Worm (Caenorhabditis elegans) whole organism, L1 larva: ENCODE data around the gene oac-1.

Source experiments
- C04F5.9 ChIP-seq: sonication (generic microtip); optimal IDR thresholded peaks from 2 replicates; lab custom pipeline; 2016; ENCODE audit warnings: missing genetic modification characterization, missing compliant biosample characterization
- C34B4.2 ChIP-seq: sonication (generic microtip); optimal IDR thresholded peaks from 2 replicates; lab custom pipeline; 2017; ENCODE audit warnings: mild to moderate bottlenecking, missing genetic modification characterization, missing compliant biosample characterization
- F16B12.6 ChIP-seq: fragments of 150-350 bp; optimal IDR thresholded peaks from 2 replicates; lab custom pipeline; 2014; ENCODE audit warnings: missing biosample characterization, missing genetic modification characterization
- Y116A8C.19 ChIP-seq: sonication (generic microtip); optimal IDR thresholded peaks from 2 replicates; lab custom pipeline; 2016; ENCODE audit warnings: missing compliant biosample characterization, missing genetic modification characterization, borderline replicate concordance
- aha-1 ChIP-seq: fragments of 150-350 bp; optimal IDR thresholded peaks from 2 replicates; lab custom pipeline; 2014; ENCODE audit warnings: missing biosample characterization, missing genetic modification characterization
- alr-1 ChIP-seq: fragments of 200-800 bp; sonication (Bioruptor generic); optimal IDR thresholded peaks from 2 replicates; lab custom pipeline; 2018; ENCODE audit warnings: borderline replicate concordance, mild to moderate bottlenecking, missing genetic modification characterization, missing compliant biosample characterization
- aly-2 ChIP-seq: fragments of 150-350 bp; optimal IDR thresholded peaks from 2 replicates; lab custom pipeline; 2014; ENCODE audit warnings: missing biosample characterization, missing genetic modification characterization
- ama-1 ChIP-seq: fragments of 150-350 bp; optimal IDR thresholded peaks from 2 replicates; lab custom pipeline; 2014
- ceh-63 ChIP-seq: fragments of 200-800 bp; sonication (Bioruptor generic); optimal IDR thresholded peaks from 2 replicates; lab custom pipeline; 2018; ENCODE audit warnings: mild to moderate bottlenecking, missing genetic modification characterization, missing compliant biosample characterization
- ceh-8 ChIP-seq: fragments of 200-800 bp; sonication (Bioruptor generic); optimal IDR thresholded peaks from 2 replicates; lab custom pipeline; 2018; ENCODE audit warnings: mild to moderate bottlenecking, missing genetic modification characterization, moderate library complexity, missing compliant biosample characterization
- ceh-82 ChIP-seq, 3 experiments: fragments of 150-350 bp in 1 of 3; sonication (generic microtip) in 2 of 3; optimal IDR thresholded peaks; 2 replicates each; lab custom pipeline; 2014 to 2017; ENCODE audit warnings: missing biosample characterization in 3 of 3, missing genetic modification characterization in 3 of 3
- ceh-88 ChIP-seq: fragments of 200-800 bp; sonication (Bioruptor generic); IDR thresholded peaks from 2 replicates; pipeline ENCODE4 v1.3.6; 2022; ENCODE audit warnings: missing genetic modification characterization, missing compliant biosample characterization
- ceh-90 ChIP-seq: sonication (generic microtip); optimal IDR thresholded peaks from 2 replicates; lab custom pipeline; 2016; ENCODE audit warnings: missing genetic modification characterization, missing compliant biosample characterization
- ces-1 ChIP-seq: fragments of 150-350 bp; optimal IDR thresholded peaks from 2 replicates; lab custom pipeline; 2014; ENCODE audit warnings: missing biosample characterization, missing genetic modification reagents, missing genetic modification characterization
- efl-1 ChIP-seq, 4 experiments: fragments of 150-350 bp; optimal IDR thresholded peaks in 3 of 4; peaks in 1 of 4; 1 replicate in 1 of 4; 2 replicates in 3 of 4; lab custom pipeline; 2014; ENCODE audit warnings: missing biosample characterization in 2 of 4, missing genetic modification characterization in 2 of 4, missing genetic modification reagents in 2 of 4
- egl-13 ChIP-seq: sonication (generic microtip); optimal IDR thresholded peaks from 2 replicates; lab custom pipeline; 2016; ENCODE audit warnings: missing genotype, missing genetic modification reagents, missing genetic modification characterization, missing compliant biosample characterization
- elt-2 ChIP-seq: sonication (generic microtip); optimal IDR thresholded peaks from 2 replicates; lab custom pipeline; 2016; ENCODE audit warnings: missing genetic modification characterization, mild to moderate bottlenecking, inconsistent platforms, missing compliant biosample characterization, missing genetic modification reagents
- ets-5 ChIP-seq: fragments of 200-800 bp; sonication (Bioruptor generic); IDR thresholded peaks from 2 replicates; pipeline ENCODE4 v1.3.6; 2022; ENCODE audit warnings: missing genetic modification characterization, missing compliant biosample characterization
- fkh-10 ChIP-seq: sonication (generic microtip); optimal IDR thresholded peaks from 2 replicates; lab custom pipeline; 2017; ENCODE audit warnings: missing biosample characterization, missing genetic modification reagents, missing genetic modification characterization
- fkh-4 ChIP-seq: sonication (generic microtip); optimal IDR thresholded peaks from 2 replicates; lab custom pipeline; 2016; ENCODE audit warnings: missing compliant biosample characterization, missing genetic modification characterization, borderline replicate concordance
- hlh-17 ChIP-seq: fragments of 200-800 bp; sonication (Bioruptor generic); optimal IDR thresholded peaks from 2 replicates; lab custom pipeline; 2018; ENCODE audit warnings: missing genetic modification characterization, mild to moderate bottlenecking, missing compliant biosample characterization, moderate library complexity, borderline replicate concordance
- hpl-2 ChIP-seq: fragments of 150-350 bp; optimal IDR thresholded peaks from 2 replicates; lab custom pipeline; 2014; ENCODE audit warnings: missing biosample characterization, missing genetic modification reagents, missing genetic modification characterization
- irx-1 ChIP-seq: sonication (generic microtip); optimal IDR thresholded peaks from 2 replicates; lab custom pipeline; 2016; ENCODE audit warnings: missing genetic modification characterization, missing compliant biosample characterization
- lin-13 ChIP-seq: fragments of 150-350 bp; optimal IDR thresholded peaks from 2 replicates; lab custom pipeline; 2014; ENCODE audit warnings: missing biosample characterization, missing genetic modification reagents, missing genetic modification characterization
- lin-14 ChIP-seq: fragments of 200-800 bp; sonication (Bioruptor generic); optimal IDR thresholded peaks from 2 replicates; lab custom pipeline; 2018; ENCODE audit warnings: mild to moderate bottlenecking, missing genetic modification characterization, moderate library complexity, missing compliant biosample characterization
- lin-15B ChIP-seq: fragments of 150-350 bp; sonication (generic microtip); optimal IDR thresholded peaks from 3 replicates; lab custom pipeline; 2014; ENCODE audit warnings: missing biosample characterization, missing genetic modification characterization
- lin-39 ChIP-seq: fragments of 150-350 bp; optimal IDR thresholded peaks from 2 replicates; lab custom pipeline; 2014; ENCODE audit warnings: missing biosample characterization, missing genetic modification reagents, missing genetic modification characterization
- lir-3 ChIP-seq: sonication (generic microtip); optimal IDR thresholded peaks from 2 replicates; lab custom pipeline; 2016; ENCODE audit warnings: mild to moderate bottlenecking, missing genetic modification characterization, moderate library complexity, missing compliant biosample characterization; ENCODE audit not compliant: poor library complexity
- lsy-2 ChIP-seq, 2 experiments: fragments of 150-350 bp; optimal IDR thresholded peaks; 2 replicates each; lab custom pipeline; 2014; ENCODE audit warnings: missing biosample characterization in 2 of 2, missing genetic modification characterization in 2 of 2
- mab-9 ChIP-seq: fragments of 200-800 bp; sonication (Bioruptor generic); IDR thresholded peaks from 2 replicates; pipeline ENCODE4 v1.3.6; 2022; ENCODE audit warnings: missing genetic modification reagents, missing genetic modification characterization, missing compliant biosample characterization
- mef-2 ChIP-seq: fragments of 150-350 bp; optimal IDR thresholded peaks from 2 replicates; lab custom pipeline; 2014; ENCODE audit warnings: missing biosample characterization, missing genetic modification characterization
- nhr-19 ChIP-seq: fragments of 200-800 bp; sonication (Bioruptor generic); conservative IDR thresholded peaks from 2 replicates; pipeline ENCODE4 v1.3.6; 2022; ENCODE audit warnings: missing genetic modification characterization, missing compliant biosample characterization
- nhr-237 ChIP-seq: fragments of 150-350 bp; optimal IDR thresholded peaks from 2 replicates; lab custom pipeline; 2014; ENCODE audit warnings: missing biosample characterization, missing genetic modification characterization
- nhr-28 ChIP-seq: fragments of 150-350 bp; optimal IDR thresholded peaks from 2 replicates; lab custom pipeline; 2014; ENCODE audit warnings: missing biosample characterization, missing genetic modification characterization
- pag-3 ChIP-seq: sonication (generic microtip); optimal IDR thresholded peaks from 2 replicates; lab custom pipeline; 2017; ENCODE audit warnings: missing genetic modification characterization, mild to moderate bottlenecking, missing compliant biosample characterization, antibody characterized with exemption, borderline replicate concordance; ENCODE audit not compliant: insufficient read depth
- snpc-4 ChIP-seq: fragments of 150-350 bp; optimal IDR thresholded peaks from 2 replicates; lab custom pipeline; 2014; ENCODE audit warnings: missing biosample characterization, missing genetic modification characterization
- sox-4 ChIP-seq: sonication (generic microtip); optimal IDR thresholded peaks from 2 replicates; lab custom pipeline; 2016; ENCODE audit warnings: missing genetic modification characterization, missing compliant biosample characterization
- sptf-1 ChIP-seq: fragments of 150-350 bp; optimal IDR thresholded peaks from 2 replicates; lab custom pipeline; 2014; ENCODE audit warnings: missing biosample characterization, missing genetic modification characterization
- swsn-7 ChIP-seq: sonication (generic microtip); optimal IDR thresholded peaks from 2 replicates; lab custom pipeline; 2016; ENCODE audit warnings: missing genetic modification characterization, missing compliant biosample characterization
- tlp-1 ChIP-seq: fragments of 150-350 bp; optimal IDR thresholded peaks from 2 replicates; lab custom pipeline; 2014; ENCODE audit warnings: missing biosample characterization, missing genetic modification characterization
- unc-98 ChIP-seq: fragments of 200-800 bp; sonication (Bioruptor generic); IDR thresholded peaks from 2 replicates; pipeline ENCODE4 v1.3.6; 2022; ENCODE audit warnings: missing genetic modification characterization, missing compliant biosample characterization
- vab-15 ChIP-seq: sonication (generic microtip); optimal IDR thresholded peaks from 2 replicates; lab custom pipeline; 2017; ENCODE audit warnings: missing genotype, mild to moderate bottlenecking, missing genetic modification characterization, missing compliant biosample characterization
- zag-1 ChIP-seq: fragments of 150-350 bp; optimal IDR thresholded peaks from 2 replicates; lab custom pipeline; 2014; ENCODE audit warnings: missing biosample characterization, missing genetic modification characterization

Gene oac-1

ce11 chrV:19521351-19522278 lies 34.2 kb downstream of the oac-1 start (continued):
- no peak for TF ChIP-seq alr-1
- no peak for TF ChIP-seq ama-1 (lab: Kevin White, UChicago)
- TF ChIP-seq ceh-63 (GFP tag; lab: Kevin White, UChicago) = no peak
- peak; percentile 84 for TF ChIP-seq nhr-19
- no peak for TF ChIP-seq tlp-1 (tag; lab: Kevin White, UChicago)
- TF ChIP-seq ceh-90 (tag; lab: Kevin White, UChicago) = no peak
- TF ChIP-seq swsn-7 = no peak
- TF ChIP-seq F16B12.6 (tag; lab: Kevin White, UChicago) = no peak
- TF ChIP-seq ces-1 (GFP tag; lab: Kevin White, UChicago) = no peak
- TF ChIP-seq pag-3 = peak; percentile 26
- TF ChIP-seq fkh-4 (tag; lab: Kevin White, UChicago) = no peak
- no peak for TF ChIP-seq hpl-2 (GFP tag; lab: Kevin White, UChicago)
- no peak for TF ChIP-seq lir-3 (tag; lab: Kevin White, UChicago)
- no peak for TF ChIP-seq snpc-4 (tag; lab: Kevin White, UChicago)
- TF ChIP-seq vab-15 (tag; lab: Kevin White, UChicago) = peak; percentile 83
- no peak for TF ChIP-seq nhr-237 (tag; lab: Kevin White, UChicago)
- peak; percentile 12 for TF ChIP-seq elt-2
- TF ChIP-seq Y116A8C.19 (tag; lab: Kevin White, UChicago) = no peak
- no peak for TF ChIP-seq aha-1 (tag; lab: Kevin White, UChicago)
- no peak for TF ChIP-seq C04F5.9 (tag; lab: Kevin White, UChicago)
- no peak for TF ChIP-seq hlh-17 (GFP tag; lab: Kevin White, UChicago)
- TF ChIP-seq nhr-28 (tag; lab: Kevin White, UChicago) = no peak
- TF ChIP-seq irx-1 (tag; lab: Kevin White, UChicago) = peak; percentile 2
- no peak for TF ChIP-seq unc-98
- TF ChIP-seq ceh-88 (GFP tag; lab: Robert Waterston, UW) = no peak
- TF ChIP-seq lin-39 (tag; lab: Kevin White, UChicago) = peak; percentile 83
- no peak for TF ChIP-seq egl-13 (tag; lab: Kevin White, UChicago)
- no peak for TF ChIP-seq lin-15B (tag; lab: Kevin White, UChicago)

ce11 chrV:19520597-19521322 lies 35.0 kb downstream of the oac-1 start:
- peak; percentile 70 for TF ChIP-seq ama-1 (lab: Kevin White, UChicago)
- TF ChIP-seq aly-2 (tag; lab: Kevin White, UChicago) = no peak
- TF ChIP-seq vab-15 (tag; lab: Kevin White, UChicago) = no peak
- no peak for TF ChIP-seq ceh-88 (GFP tag; lab: Robert Waterston, UW)
- TF ChIP-seq sox-4 (tag; lab: Kevin White, UChicago) = no peak
- TF ChIP-seq lsy-2 (tag; optimal IDR thresholded peaks at IDR 0.05; lab: Kevin White, UChicago) = peak in 1 of 2 experiments; percentile 8
- no peak for TF ChIP-seq ceh-90 (tag; lab: Kevin White, UChicago)
- no peak for TF ChIP-seq lin-13 (GFP tag; lab: Kevin White, UChicago)
- no peak for TF ChIP-seq zag-1 (tag; lab: Kevin White, UChicago)
- no peak for TF ChIP-seq ets-5 (GFP tag; lab: Robert Waterston, UW)
- no peak for TF ChIP-seq mab-9 (GFP tag; lab: Robert Waterston, UW)
- TF ChIP-seq efl-1 (optimal IDR thresholded peaks at IDR 0.05; lab: Kevin White, UChicago) = no peak
- peak in 1 of 2 experiments; percentile 84 for TF ChIP-seq efl-1 (GFP tag; optimal IDR thresholded peaks at IDR 0.05 in 1 of 2; lab: Kevin White, UChicago)
- no peak for TF ChIP-seq ceh-82 (tag; optimal IDR thresholded peaks at IDR 0.05; lab: Kevin White, UChicago)
- no peak for TF ChIP-seq fkh-10
- TF ChIP-seq lin-14 = no peak
- TF ChIP-seq mef-2 = no peak
- no peak for TF ChIP-seq ceh-8
- TF ChIP-seq C34B4.2 (tag; lab: Kevin White, UChicago) = no peak
- no peak for TF ChIP-seq sptf-1 (tag; lab: Kevin White, UChicago)
- TF ChIP-seq hpl-2 (GFP tag; lab: Kevin White, UChicago) = no peak
- TF ChIP-seq nhr-237 (tag; lab: Kevin White, UChicago) = no peak
